Fruit fly (Drosophila melanogaster): ENCODE results near the gene Srp72.

The Srp72 gene

dm6 chr3R:20587630-20588479 is 656 bp upstream of the Srp72 start, which contains the start of gene Septin2 (continued):
- TF ChIP-seq trem (tag; optimal IDR thresholded peaks at IDR 0.05) (peak; percentile 49), CG6854 (GFP tag; optimal IDR thresholded peaks at IDR 0.05) (peak; percentile 54), chinmo (GFP tag; IDR thresholded peaks at IDR 0.05; ENCODE audit: partially characterized antibody) (0 out of 4 replicates have a peak, but pooled peaks have one; percentile 28), CG7357 (GFP tag; IDR thresholded peaks at IDR 0.05) (0 out of 3 replicates have a peak, but pooled peaks have one; percentile 49), lmd (GFP tag; IDR thresholded peaks at IDR 0.05) (peak; percentile 73), NC2α (GFP tag; optimal IDR thresholded peaks at IDR 0.05) (peak; percentile 46), danr (GFP tag; IDR thresholded peaks at IDR 0.05) (peak; percentile 44; the same call in 1 of the 2 replicates), ind (GFP tag; optimal IDR thresholded peaks at IDR 0.05) (peak; percentile 69), PHDP (tag; optimal IDR thresholded peaks at IDR 0.05) (peak; percentile 77), CG14710 (tag; optimal IDR thresholded peaks at IDR 0.05) (peak; percentile 85), dati (GFP tag; IDR thresholded peaks at IDR 0.05) (no peak)

dm6 chr3R:20592517-20593462 is 4.3 kb downstream of the Srp72 start, which contains the start of the genes Pus1 and bon:
TSS of gene Pus1 (minus strand) at chr3R:20592671.
TSS of gene bon (plus strand) at chr3R:20593139.
- TF ChIP-seq CG9609 (GFP tag; optimal IDR thresholded peaks at IDR 0.05), result no peak
- TF ChIP-seq sob (GFP tag; IDR thresholded peaks at IDR 0.05), result peak; percentile 22; the same call in 1 of the 2 replicates
- no peak for TF ChIP-seq CG7963 (GFP tag; IDR thresholded peaks at IDR 0.05; ENCODE audit: partially characterized antibody)
- TF ChIP-seq CG9727 (GFP tag; optimal IDR thresholded peaks at IDR 0.05), result no peak
- TF ChIP-seq CG8290 (GFP tag; optimal IDR thresholded peaks at IDR 0.05), result no peak
- peak in 1 of 2 experiments; percentile 67 for TF ChIP-seq CG8290 (tag; optimal IDR thresholded peaks at IDR 0.05)
- 0 out of 3 replicates have a peak, but pooled peaks have one; percentile 7 for TF ChIP-seq CG14860 (GFP tag; IDR thresholded peaks at IDR 0.05; ENCODE audit: partially characterized antibody)
- TF ChIP-seq CG15601 (tag; optimal IDR thresholded peaks at IDR 0.05), result peak; percentile 14
- TF ChIP-seq Meics (GFP tag; optimal IDR thresholded peaks at IDR 0.05), result no peak
- no peak for TF ChIP-seq CG32767 (GFP tag; IDR thresholded peaks at IDR 0.05)
- no peak for TF ChIP-seq esg (GFP tag; conservative IDR thresholded peaks at IDR 0.05)
- peak; percentile 32 for TF ChIP-seq jumu (GFP tag; optimal IDR thresholded peaks at IDR 0.05)
- peak; percentile 20; the same call in 1 of the 3 replicates for TF ChIP-seq CG34224 (GFP tag; IDR thresholded peaks at IDR 0.05; ENCODE audit: partially characterized antibody)
- TF ChIP-seq shn (GFP tag; optimal IDR thresholded peaks at IDR 0.05), result no peak
- 0 out of 3 replicates have a peak, but pooled peaks have one; percentile 30 for TF ChIP-seq Opbp (GFP tag; IDR thresholded peaks at IDR 0.05; ENCODE audit: partially characterized antibody)
- TF ChIP-seq sc (optimal IDR thresholded peaks at IDR 0.05), result no peak
- no peak for TF ChIP-seq sc (GFP tag; optimal IDR thresholded peaks at IDR 0.05)
- peak; percentile 87 for TF ChIP-seq Med (GFP tag)
- peak; percentile 63 for TF ChIP-seq Deaf1 (tag; optimal IDR thresholded peaks at IDR 0.05)
- TF ChIP-seq CG31365 (tag; optimal IDR thresholded peaks at IDR 0.05), result no peak
- peak; percentile 33 for TF ChIP-seq tx (GFP tag; optimal IDR thresholded peaks at IDR 0.05)
- peak; percentile 14 for TF ChIP-seq pum (GFP tag; optimal IDR thresholded peaks at IDR 0.05)
- TF ChIP-seq CG31441 (GFP tag; IDR thresholded peaks at IDR 0.05), result 0 out of 2 replicates have a peak, but pooled peaks have one; percentile 21
- peak; percentile 64 for TF ChIP-seq CHES-1-like (GFP tag; optimal IDR thresholded peaks at IDR 0.05)
- TF ChIP-seq rib (GFP tag; IDR thresholded peaks at IDR 0.05), result peak; percentile 48; the same call in 1 of the 2 replicates
- peak; percentile 25 for TF ChIP-seq fu2 (GFP tag; optimal IDR thresholded peaks at IDR 0.05)
- TF ChIP-seq phol (tag; optimal IDR thresholded peaks at IDR 0.05), result peak; percentile 99
- peak; percentile 51 for TF ChIP-seq trem (tag; optimal IDR thresholded peaks at IDR 0.05)
- TF ChIP-seq MESR4 (GFP tag; optimal IDR thresholded peaks at IDR 0.05), result peak; percentile 84
- TF ChIP-seq Nf-YA (GFP tag; IDR thresholded peaks at IDR 0.05), result 0 out of 2 replicates have a peak, but pooled peaks have one; percentile 8
- TF ChIP-seq twi (tag; optimal IDR thresholded peaks at IDR 0.05), result no peak
- TF ChIP-seq CG14710 (tag; optimal IDR thresholded peaks at IDR 0.05), result peak; percentile 79
- peak; percentile 37 for TF ChIP-seq E2f2 (GFP tag; IDR thresholded peaks at IDR 0.05)
- no peak for TF ChIP-seq Elba2 (GFP tag; optimal IDR thresholded peaks at IDR 0.05)
- peak; percentile 72; the same call in 2 of the 3 replicates for TF ChIP-seq CG34422 (GFP tag; IDR thresholded peaks at IDR 0.05)
- peak; percentile 90 for TF ChIP-seq nerfin-1 (tag; optimal IDR thresholded peaks at IDR 0.05)
